Worm (Caenorhabditis elegans): Measurements from ENCODE around the gene F36A4.3.

The F36A4.3 gene

DNA sequence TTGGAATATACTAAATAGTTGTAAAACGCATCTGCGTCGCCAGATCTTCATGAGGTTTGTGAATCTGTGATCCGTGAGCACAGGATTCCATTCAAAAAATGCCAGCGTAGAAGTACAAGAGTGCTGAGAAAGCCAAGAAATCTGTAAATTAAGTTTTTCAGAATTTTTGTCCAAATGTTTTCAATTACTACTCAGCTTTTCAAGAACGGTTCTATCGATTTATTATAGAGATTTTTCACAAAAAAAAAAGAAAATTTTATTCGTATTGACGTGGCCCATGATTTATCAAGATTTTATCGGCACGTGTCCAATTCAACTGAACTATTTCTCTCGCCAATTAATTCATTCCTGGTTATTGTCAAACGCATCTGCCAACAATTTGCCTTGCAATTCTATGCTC is at the start of gene F36A4.3:
Gene F36A4.3 (plus strand): TSS at position 301 of the 400 bp plus-strand sequence.
- TF ChIP-seq unc-55 (GFP tag; optimal IDR thresholded peaks at IDR 0.05): no peak
- TF ChIP-seq T23F11.4 (GFP tag; optimal IDR thresholded peaks at IDR 0.05): no peak
- TF ChIP-seq pag-3 (tag; optimal IDR thresholded peaks at IDR 0.05; ENCODE audit: borderline replicate concordance): no peak
- no peak for TF ChIP-seq sdc-2 (tag; optimal IDR thresholded peaks at IDR 0.05)
- TF ChIP-seq Y22D7AL.16 (tag; optimal IDR thresholded peaks at IDR 0.05): no peak
- TF ChIP-seq sox-4 (tag; optimal IDR thresholded peaks at IDR 0.05): no peak

DNA sequence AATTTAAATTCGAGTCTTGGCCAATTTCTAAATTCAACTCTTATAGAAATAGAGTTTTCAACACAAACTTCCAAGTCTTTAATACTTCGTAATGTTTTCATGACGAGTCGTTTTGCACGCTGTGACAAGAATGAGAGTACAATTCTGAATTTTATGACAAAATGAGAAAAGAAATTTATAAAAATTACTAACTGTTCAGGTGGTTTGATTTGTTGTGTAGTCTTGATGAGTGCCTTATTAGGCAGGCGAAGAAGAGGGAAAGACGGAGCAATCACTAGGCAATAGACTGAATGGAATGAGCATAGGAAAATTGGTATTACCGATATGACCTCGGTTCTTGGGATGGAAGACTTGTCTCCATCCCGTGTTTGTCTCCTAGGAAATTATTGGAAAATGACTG is 49.4 kb upstream of the F36A4.3 start, which contains the start of gene F30B5.11:
Gene F30B5.11 (minus strand): TSS at position 101 of the 400 bp plus-strand sequence.
- TF ChIP-seq ceh-14 (tag; optimal IDR thresholded peaks at IDR 0.05): no peak
- TF ChIP-seq dmd-4 (tag; optimal IDR thresholded peaks at IDR 0.05; ENCODE audit: borderline replicate concordance): no peak
- TF ChIP-seq ceh-24 (tag; optimal IDR thresholded peaks at IDR 0.05): no peak
- no peak for TF ChIP-seq K02D7.2 (tag; optimal IDR thresholded peaks at IDR 0.05)
- no peak for TF ChIP-seq elt-2 (tag; optimal IDR thresholded peaks at IDR 0.05)
- no peak for TF ChIP-seq Y22D7AL.16 (tag; optimal IDR thresholded peaks at IDR 0.05)

DNA sequence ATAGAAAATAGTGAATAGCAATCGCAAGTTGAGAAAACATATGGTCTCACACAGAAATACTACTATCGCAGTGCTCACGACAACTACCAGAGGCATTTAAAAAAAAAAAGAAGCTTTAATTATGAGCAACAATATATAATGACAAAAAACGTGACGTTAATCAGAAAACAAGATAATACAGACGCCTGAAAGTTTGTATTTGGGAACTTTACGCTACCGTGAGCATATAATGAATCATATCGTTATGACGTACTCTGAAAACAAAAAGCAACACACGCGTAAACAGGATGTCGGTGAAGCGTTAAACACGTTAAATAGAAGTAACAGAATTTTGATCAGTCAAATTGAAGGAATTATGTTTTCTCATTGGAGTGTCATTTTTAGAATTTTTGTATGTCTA is 43.6 kb upstream of the F36A4.3 start, which contains the start of gene srbc-71:
Gene srbc-71 (minus strand): TSS at position 101 of the 400 bp plus-strand sequence.
- TF ChIP-seq sox-4 (tag; optimal IDR thresholded peaks at IDR 0.05): no peak
- no peak for TF ChIP-seq ceh-19 (GFP tag; optimal IDR thresholded peaks at IDR 0.05)
- TF ChIP-seq pat-9 (tag; optimal IDR thresholded peaks at IDR 0.05): no peak
- TF ChIP-seq K02D7.2 (tag; optimal IDR thresholded peaks at IDR 0.05): no peak
- no peak for TF ChIP-seq fkh-10 (GFP tag; optimal IDR thresholded peaks at IDR 0.05)
- TF ChIP-seq unc-86 (tag; optimal IDR thresholded peaks at IDR 0.05): no peak
- TF ChIP-seq unc-3 (GFP tag; conservative IDR thresholded peaks at IDR 0.05): no peak
- no peak for TF ChIP-seq unc-3 (tag; optimal IDR thresholded peaks at IDR 0.05)
- TF ChIP-seq rnt-1 (tag; optimal IDR thresholded peaks at IDR 0.05): no peak
- TF ChIP-seq sdc-2 (tag; optimal IDR thresholded peaks at IDR 0.05): no peak
- TF ChIP-seq che-1 (tag; optimal IDR thresholded peaks at IDR 0.05): no peak
- no peak for TF ChIP-seq pax-1 (tag; optimal IDR thresholded peaks at IDR 0.05)
- TF ChIP-seq madf-2 (tag; optimal IDR thresholded peaks at IDR 0.05): no peak
- no peak for TF ChIP-seq ama-1 (optimal IDR thresholded peaks at IDR 0.05)
- TF ChIP-seq elt-4 (tag; optimal IDR thresholded peaks at IDR 0.05): no peak
- no peak for TF ChIP-seq hlh-6 (tag; optimal IDR thresholded peaks at IDR 0.05)

DNA sequence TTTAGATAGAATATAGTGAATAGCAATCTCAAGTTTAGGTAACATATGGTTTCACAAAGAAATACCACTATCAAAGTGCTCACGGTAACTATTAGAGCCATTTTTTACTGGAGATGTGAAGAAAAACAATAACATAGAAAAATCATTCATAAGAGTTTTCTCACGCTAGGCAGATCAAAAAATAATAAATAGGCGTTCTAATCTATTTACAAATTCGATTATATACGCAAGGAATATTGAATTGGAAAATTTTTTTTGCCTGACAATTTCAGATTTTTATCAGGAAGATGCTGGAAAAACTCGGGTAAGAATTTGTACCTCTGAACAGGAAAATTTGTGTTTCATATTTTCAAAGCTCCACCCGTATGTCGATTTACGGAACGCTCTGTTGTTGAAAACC is 41.5 kb upstream of the F36A4.3 start, which contains the start of gene srbc-70:
Gene srbc-70 (minus strand): TSS at position 101 of the 400 bp plus-strand sequence.
- no peak for TF ChIP-seq lin-11 (tag; optimal IDR thresholded peaks at IDR 0.05)
- TF ChIP-seq ttx-3 (tag; optimal IDR thresholded peaks at IDR 0.05): no peak
- no peak for TF ChIP-seq pax-1 (tag; optimal IDR thresholded peaks at IDR 0.05)
- no peak for TF ChIP-seq ceh-22 (tag; optimal IDR thresholded peaks at IDR 0.05)
- no peak for TF ChIP-seq eyg-1 (tag; optimal IDR thresholded peaks at IDR 0.05)
- no peak for TF ChIP-seq ceh-30 (tag; optimal IDR thresholded peaks at IDR 0.05)
- no peak for TF ChIP-seq unc-42 (tag; optimal IDR thresholded peaks at IDR 0.05)
- no peak for TF ChIP-seq sox-2 (GFP tag; IDR thresholded peaks at IDR 0.05)
- TF ChIP-seq lim-6 (tag; optimal IDR thresholded peaks at IDR 0.05): no peak
- no peak for TF ChIP-seq ceh-19 (GFP tag; optimal IDR thresholded peaks at IDR 0.05)
- TF ChIP-seq nhr-11 (tag; optimal IDR thresholded peaks at IDR 0.05): no peak
- no peak for TF ChIP-seq tbx-2 (tag; optimal IDR thresholded peaks at IDR 0.05)
- no peak for TF ChIP-seq ama-1 (optimal IDR thresholded peaks at IDR 0.05)
- TF ChIP-seq ceh-18 (tag; optimal IDR thresholded peaks at IDR 0.05): no peak
- TF ChIP-seq mec-3 (tag; optimal IDR thresholded peaks at IDR 0.05; ENCODE audit: borderline replicate concordance): no peak
- TF ChIP-seq ceh-6 (GFP tag; optimal IDR thresholded peaks at IDR 0.05): no peak
- no peak for TF ChIP-seq C08G9.2 (tag; optimal IDR thresholded peaks at IDR 0.05)

Measured in whole organism, late embryonic.